Worm (Caenorhabditis elegans) whole organism, late embryonic: ENCODE measurements around the gene unc-2.

Experiments used
- Y22D7AL.16 ChIP-seq: sonication (generic microtip); optimal IDR thresholded peaks from 2 replicates; lab custom pipeline; 2016; ENCODE audit warnings: missing genetic modification characterization, missing compliant biosample characterization
- ceh-22 ChIP-seq: sonication (generic microtip); optimal IDR thresholded peaks from 2 replicates; lab custom pipeline; 2017; ENCODE audit warnings: missing biosample characterization, missing genetic modification characterization
- ceh-31 ChIP-seq: sonication (generic microtip); optimal IDR thresholded peaks from 2 replicates; lab custom pipeline; 2016; ENCODE audit warnings: missing genetic modification characterization, missing compliant biosample characterization
- che-1 ChIP-seq: sonication (generic microtip); optimal IDR thresholded peaks from 2 replicates; lab custom pipeline; 2016; ENCODE audit warnings: mild to moderate bottlenecking, missing genetic modification characterization, missing compliant biosample characterization
- ets-4 ChIP-seq: sonication (generic microtip); optimal IDR thresholded peaks from 2 replicates; lab custom pipeline; 2016; ENCODE audit warnings: missing genetic modification characterization, missing compliant biosample characterization
- eyg-1 ChIP-seq: sonication (generic microtip); optimal IDR thresholded peaks from 2 replicates; lab custom pipeline; 2016; ENCODE audit warnings: missing genotype, missing genetic modification characterization, missing compliant biosample characterization
- madf-2 ChIP-seq: sonication (generic microtip); optimal IDR thresholded peaks from 2 replicates; lab custom pipeline; 2017; ENCODE audit warnings: missing genetic modification characterization, missing compliant biosample characterization
- nhr-11 ChIP-seq: fragments of 150-350 bp; optimal IDR thresholded peaks from 2 replicates; lab custom pipeline; 2014; ENCODE audit warnings: missing biosample characterization, missing genetic modification characterization
- pag-3 ChIP-seq: sonication (generic microtip); optimal IDR thresholded peaks from 2 replicates; lab custom pipeline; 2016; ENCODE audit warnings: missing compliant biosample characterization, missing genetic modification characterization, borderline replicate concordance
- ztf-16 ChIP-seq: sonication (generic microtip); optimal IDR thresholded peaks from 2 replicates; lab custom pipeline; 2017; ENCODE audit warnings: missing genetic modification characterization, missing compliant biosample characterization

- TF ChIP-seq nhr-11 (no peak), madf-2 (tag; lab: Kevin White, UChicago) (no peak), Y22D7AL.16 (tag; lab: Kevin White, UChicago) (no peak), che-1 (no peak), ceh-31 (tag; lab: Kevin White, UChicago) (no peak), pag-3 (tag; lab: Kevin White, UChicago) (no peak), ceh-22 (tag; lab: Kevin White, UChicago) (no peak), ets-4 (tag; lab: Kevin White, UChicago) (no peak), eyg-1 (tag; lab: Kevin White, UChicago) (no peak), ztf-16 (tag; lab: Kevin White, UChicago) (no peak)
Measured at ce11 chrX:2673272-2673671, 90.1 kb downstream of the unc-2 start, which contains the start of gene ser-7.
